Fruit fly (Drosophila melanogaster) whole organism: Measurements from ENCODE around the gene svp.

ENCODE experiments used
- CG8478 ChIP-seq: fragments of >200 bp; optimal IDR thresholded peaks from 2 replicates; lab custom pipeline; 2018; ENCODE audit warnings: inconsistent platforms
- Dll ChIP-seq: fragments of >200 bp; optimal IDR thresholded peaks from 2 replicates; lab custom pipeline; 2017
- EcR ChIP-seq, 2 experiments: fragments of >200 bp; optimal IDR thresholded peaks; 2 replicates each; lab custom pipeline; 2017; ENCODE audit warnings: missing biosample characterization in 2 of 2, missing genetic modification characterization in 2 of 2, missing genetic modification reagents in 2 of 2
- pan ChIP-seq: fragments of >200 bp; optimal IDR thresholded peaks from 2 replicates; lab custom pipeline; 2017
- psq ChIP-seq: fragments of >200 bp; optimal IDR thresholded peaks from 2 replicates; lab custom pipeline; 2017
- usp ChIP-seq: fragments of >200 bp; optimal IDR thresholded peaks from 2 replicates; lab custom pipeline; 2017; ENCODE audit warnings: missing biosample characterization, missing genetic modification characterization, mixed read lengths

DNA sequence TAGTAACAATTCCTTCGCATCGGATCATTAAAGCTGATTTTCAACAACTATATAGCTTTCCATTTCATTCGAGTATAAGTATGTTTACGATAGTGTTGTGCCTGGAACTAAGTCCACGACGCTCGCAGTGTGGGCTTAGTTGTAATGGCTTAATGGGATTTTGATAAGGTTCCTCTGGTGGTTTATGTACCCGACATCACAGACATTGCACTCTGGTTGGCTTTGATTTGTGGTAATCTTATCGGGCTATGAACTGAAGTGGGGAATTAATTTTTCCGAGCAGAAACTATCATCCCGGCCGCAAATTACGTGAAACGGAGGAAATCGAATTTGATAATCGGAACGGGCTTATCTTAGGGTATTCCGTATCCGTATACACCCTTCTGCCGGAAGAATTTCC, 47.0 kb upstream of the svp start:
- TF ChIP-seq Dll: no peak
- TF ChIP-seq psq: no peak
- no peak for TF ChIP-seq EcR (GFP tag; optimal IDR thresholded peaks at IDR 0.05; lab: Kevin White, UChicago)
- no peak for TF ChIP-seq CG8478 (lab: Kevin White, UChicago)
- TF ChIP-seq usp (GFP tag; lab: Kevin White, UChicago): no peak
- TF ChIP-seq pan (lab: Kevin White, UChicago): no peak
